Fruit fly (Drosophila melanogaster): ENCODE results near the gene CecC.

DNA sequence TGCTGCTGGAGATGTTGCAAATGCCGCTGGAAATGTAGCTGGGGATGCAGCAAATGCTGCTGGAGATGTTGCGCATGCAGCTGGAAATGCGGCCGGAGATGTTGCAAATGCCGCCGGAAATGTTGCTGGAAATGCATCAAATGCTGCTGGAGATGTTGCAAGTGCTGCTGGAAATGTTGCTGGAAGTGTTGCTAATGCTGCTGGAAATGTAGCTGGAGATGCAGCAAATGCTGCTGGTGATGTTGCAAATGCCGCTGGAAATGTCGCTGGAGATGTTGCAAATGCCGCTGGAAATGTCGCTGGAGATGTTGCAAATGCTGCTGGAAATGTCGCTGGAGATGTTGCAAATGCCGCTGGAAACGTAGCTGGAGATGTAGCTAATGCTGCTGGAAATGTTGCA lies 36.0 kb downstream of the CecC start:
- TF ChIP-seq tio (GFP tag; optimal IDR thresholded peaks at IDR 0.05) (no peak), Antp (GFP tag; optimal IDR thresholded peaks at IDR 0.05) (no peak), chm (GFP tag; IDR thresholded peaks at IDR 0.05) (no peak)

Measured in whole organism, embryonic.